Worm (Caenorhabditis elegans) whole organism, L2 larva: ENCODE measurements around the gene W07E6.5.

ENCODE experiments used
- aly-2 ChIP-seq: fragments of 150-350 bp; optimal IDR thresholded peaks from 2 replicates; lab custom pipeline; 2014; ENCODE audit warnings: missing biosample characterization, missing genetic modification characterization
- ama-1 ChIP-seq: fragments of 150-350 bp; optimal IDR thresholded peaks from 2 replicates; lab custom pipeline; 2018; ENCODE audit warnings: inconsistent platforms
- blmp-1 ChIP-seq: sonication (generic microtip); optimal IDR thresholded peaks from 2 replicates; lab custom pipeline; 2017; ENCODE audit warnings: missing genetic modification characterization, mild to moderate bottlenecking, missing compliant biosample characterization, antibody characterized with exemption, moderate library complexity; ENCODE audit not compliant: insufficient read depth
- fos-1 ChIP-seq: fragments of 150-350 bp; optimal IDR thresholded peaks from 2 replicates; lab custom pipeline; 2014; ENCODE audit warnings: missing biosample characterization, missing genetic modification characterization
- lin-39 ChIP-seq: fragments of 150-350 bp; optimal IDR thresholded peaks from 2 replicates; lab custom pipeline; 2014; ENCODE audit warnings: missing biosample characterization, missing genetic modification reagents, missing genetic modification characterization
- mdl-1 ChIP-seq, 2 experiments: fragments of 150-350 bp in 1 of 2; sonication (generic microtip) in 1 of 2; optimal IDR thresholded peaks; 2 replicates each; lab custom pipeline; 2017; ENCODE audit warnings: missing biosample characterization in 2 of 2, missing genetic modification characterization in 2 of 2
- nhr-12 ChIP-seq: fragments of 150-350 bp; optimal IDR thresholded peaks from 2 replicates; lab custom pipeline; 2014; ENCODE audit warnings: missing biosample characterization, missing genetic modification characterization
- snpc-4 ChIP-seq: fragments of 150-350 bp; optimal IDR thresholded peaks from 2 replicates; lab custom pipeline; 2014; ENCODE audit warnings: missing biosample characterization, missing genetic modification characterization
- unc-39 ChIP-seq: fragments of 150-350 bp; optimal IDR thresholded peaks from 2 replicates; lab custom pipeline; 2014; ENCODE audit warnings: missing biosample characterization, missing genetic modification characterization

ce11 chrII:511968-512367, 38.7 kb downstream of the W07E6.5 start:
- TF ChIP-seq aly-2 (tag; lab: Kevin White, UChicago): no peak
- TF ChIP-seq ama-1: no peak
- TF ChIP-seq blmp-1 (tag; lab: Kevin White, UChicago): no peak
- TF ChIP-seq unc-39 (tag; lab: Kevin White, UChicago): no peak
- no peak for TF ChIP-seq mdl-1 (tag; optimal IDR thresholded peaks at IDR 0.05; lab: Kevin White, UChicago)
- no peak for TF ChIP-seq lin-39 (tag; lab: Kevin White, UChicago)
- TF ChIP-seq fos-1: no peak
- no peak for TF ChIP-seq nhr-12 (tag; lab: Kevin White, UChicago)
- TF ChIP-seq snpc-4 (tag; lab: Kevin White, UChicago): no peak
